Worm (Caenorhabditis elegans) whole organism, L4 larva: ENCODE measurements around the gene Y22D7AL.3.

ENCODE experiments used
- F10B5.3 ChIP-seq: sonication (generic microtip); optimal IDR thresholded peaks from 2 replicates; lab custom pipeline; 2016; ENCODE audit warnings: mild to moderate bottlenecking, missing genetic modification characterization, missing compliant biosample characterization
- T26A8.4 ChIP-seq: fragments of 200-800 bp; sonication (Bioruptor generic); IDR thresholded peaks from 2 replicates; pipeline ENCODE4 v1.3.6; 2022; ENCODE audit warnings: missing genetic modification characterization, missing compliant biosample characterization
- Y105C5A.15 ChIP-seq: fragments of 200-800 bp; sonication (Bioruptor generic); IDR thresholded peaks from 2 replicates; pipeline ENCODE4 v1.3.6; 2022; ENCODE audit warnings: missing genetic modification characterization, missing compliant biosample characterization
- Y48G9A.11 ChIP-seq: fragments of 200-800 bp; sonication (Bioruptor generic); IDR thresholded peaks from 2 replicates; pipeline ENCODE4 v1.3.6; 2022; ENCODE audit warnings: missing genetic modification reagents, missing genetic modification characterization, missing compliant biosample characterization
- Y75B8A.6 ChIP-seq: fragments of 200-800 bp; sonication (Bioruptor generic); IDR thresholded peaks from 2 replicates; pipeline ENCODE4 v1.3.6; 2022; ENCODE audit warnings: missing genetic modification reagents, missing genetic modification characterization, missing compliant biosample characterization
- ZK546.5 ChIP-seq, 2 experiments: sonication (generic microtip); optimal IDR thresholded peaks; 2 replicates each; lab custom pipeline; 2017; ENCODE audit warnings: missing biosample characterization in 2 of 2, missing genetic modification characterization in 2 of 2
- aha-1 ChIP-seq: fragments of 150-350 bp; peaks from one replicate; lab custom pipeline; 2014; ENCODE audit warnings: missing biosample characterization, missing genetic modification characterization
- ceh-28 ChIP-seq: fragments of 150-350 bp; optimal IDR thresholded peaks from 2 replicates; lab custom pipeline; 2014; ENCODE audit warnings: missing biosample characterization, missing genetic modification reagents, missing genetic modification characterization
- ceh-62 ChIP-seq: sonication (generic microtip); optimal IDR thresholded peaks from 2 replicates; lab custom pipeline; 2017; ENCODE audit warnings: missing biosample characterization, missing genetic modification characterization
- cey-2 ChIP-seq: sonication (generic microtip); optimal IDR thresholded peaks from 3 replicates; lab custom pipeline; 2017; ENCODE audit warnings: missing genetic modification characterization, mild to moderate bottlenecking, missing compliant biosample characterization, antibody characterized with exemption, borderline replicate concordance; ENCODE audit not compliant: insufficient read depth
- daf-12 ChIP-seq: fragments of 150-350 bp; optimal IDR thresholded peaks from 2 replicates; lab custom pipeline; 2014; ENCODE audit warnings: missing biosample characterization, missing genetic modification reagents, missing genetic modification characterization
- daf-16 ChIP-seq, 3 experiments: sonication (generic microtip); optimal IDR thresholded peaks; 2 replicates each; lab custom pipeline; 2016 to 2017; ENCODE audit warnings: missing genetic modification characterization in 3 of 3, missing genetic modification reagents in 3 of 3, mild to moderate bottlenecking in 2 of 3, missing compliant biosample characterization in 2 of 3, missing biosample characterization in 1 of 3, moderate library complexity in 1 of 3
- daf-8 ChIP-seq: fragments of 200-800 bp; sonication (Bioruptor generic); IDR thresholded peaks from 2 replicates; pipeline ENCODE4 v1.3.6; 2022; ENCODE audit warnings: missing genetic modification characterization, missing compliant biosample characterization
- dmd-6 ChIP-seq: fragments of 200-800 bp; sonication (Bioruptor generic); IDR thresholded peaks from 2 replicates; pipeline ENCODE4 v1.3.6; 2022; ENCODE audit warnings: missing genetic modification reagents, missing genetic modification characterization, missing compliant biosample characterization
- dmd-8 ChIP-seq: fragments of 200-800 bp; sonication (Bioruptor generic); IDR thresholded peaks from 2 replicates; pipeline ENCODE4 v1.3.6; 2022; ENCODE audit warnings: missing genetic modification characterization, missing compliant biosample characterization
- egl-27 ChIP-seq: sonication (generic microtip); optimal IDR thresholded peaks from 3 replicates; lab custom pipeline; 2017; ENCODE audit warnings: missing biosample characterization, missing genetic modification reagents, missing genetic modification characterization
- hlh-30 ChIP-seq: sonication (generic microtip); optimal IDR thresholded peaks from 2 replicates; lab custom pipeline; 2017; ENCODE audit warnings: antibody characterized with exemption, mild to moderate bottlenecking, missing genetic modification characterization, missing compliant biosample characterization; ENCODE audit not compliant: insufficient read depth
- lin-1 ChIP-seq: fragments of 200-800 bp; sonication (Bioruptor generic); IDR thresholded peaks from 2 replicates; pipeline ENCODE4 v1.3.6; 2022; ENCODE audit warnings: missing genetic modification reagents, missing genetic modification characterization, missing compliant biosample characterization
- lin-38 ChIP-seq: fragments of 200-800 bp; sonication (Bioruptor generic); IDR thresholded peaks from 2 replicates; pipeline ENCODE4 v1.3.6; 2022; ENCODE audit warnings: missing genetic modification reagents, missing genetic modification characterization, missing compliant biosample characterization
- lin-39 ChIP-seq: fragments of 150-350 bp; optimal IDR thresholded peaks from 2 replicates; lab custom pipeline; 2014; ENCODE audit warnings: missing biosample characterization, missing genetic modification reagents, missing genetic modification characterization
- lir-3 ChIP-seq: sonication (generic microtip); optimal IDR thresholded peaks from 2 replicates; lab custom pipeline; 2016; ENCODE audit warnings: mild to moderate bottlenecking, missing genetic modification characterization, missing compliant biosample characterization
- lsy-2 ChIP-seq, 2 experiments: fragments of 150-350 bp in 1 of 2; sonication (generic microtip) in 1 of 2; optimal IDR thresholded peaks; 2 replicates each; lab custom pipeline; 2014 to 2017; ENCODE audit warnings: missing biosample characterization in 2 of 2, missing genetic modification characterization in 2 of 2
- madf-5 ChIP-seq, 2 experiments: fragments of 200-800 bp; sonication (Bioruptor generic); IDR thresholded peaks; 2 replicates each; pipeline ENCODE4 v1.3.6; 2022; ENCODE audit warnings: missing compliant biosample characterization in 2 of 2, missing genetic modification characterization in 2 of 2
- madf-9 ChIP-seq: fragments of 200-800 bp; sonication (Bioruptor generic); conservative IDR thresholded peaks from 2 replicates; pipeline ENCODE4 v1.3.6; 2022; ENCODE audit warnings: missing genetic modification reagents, missing genetic modification characterization, missing compliant biosample characterization
- mdt-29 ChIP-seq: fragments of 200-800 bp; sonication (Bioruptor generic); IDR thresholded peaks from 2 replicates; pipeline ENCODE4 v1.3.6; 2022; ENCODE audit warnings: missing genetic modification reagents, missing genetic modification characterization, missing compliant biosample characterization
- mep-1 ChIP-seq: fragments of 150-350 bp; sonication (generic microtip); optimal IDR thresholded peaks from 3 replicates; lab custom pipeline; 2014; ENCODE audit warnings: missing biosample characterization, missing genetic modification characterization
- mes-2 ChIP-seq: sonication (generic microtip); optimal IDR thresholded peaks from 2 replicates; lab custom pipeline; 2016; ENCODE audit warnings: missing genotype, mild to moderate bottlenecking, missing genetic modification characterization, missing compliant biosample characterization; ENCODE audit not compliant: poor library complexity, severe bottlenecking
- mxl-3 ChIP-seq: fragments of 200-800 bp; sonication (Bioruptor generic); optimal IDR thresholded peaks from 2 replicates; lab custom pipeline; 2018; ENCODE audit warnings: mild to moderate bottlenecking, missing genetic modification characterization, missing compliant biosample characterization
- nhr-11 ChIP-seq: fragments of 150-350 bp; optimal IDR thresholded peaks from 2 replicates; lab custom pipeline; 2014; ENCODE audit warnings: missing biosample characterization, missing genetic modification characterization
- nhr-237 ChIP-seq: sonication (generic microtip); optimal IDR thresholded peaks from 2 replicates; lab custom pipeline; 2017; ENCODE audit warnings: missing biosample characterization, missing genetic modification characterization
- nhr-25 ChIP-seq: sonication (generic microtip); optimal IDR thresholded peaks from 2 replicates; lab custom pipeline; 2017; ENCODE audit warnings: missing genetic modification characterization, mild to moderate bottlenecking, missing compliant biosample characterization, antibody characterized with exemption, moderate library complexity, borderline replicate concordance; ENCODE audit not compliant: insufficient read depth
- nhr-42 ChIP-seq: fragments of 200-800 bp; sonication (Bioruptor generic); IDR thresholded peaks from 2 replicates; pipeline ENCODE4 v1.3.6; 2022; ENCODE audit warnings: missing genetic modification characterization, missing compliant biosample characterization
- nhr-48 ChIP-seq: sonication (generic microtip); optimal IDR thresholded peaks from 2 replicates; lab custom pipeline; 2016; ENCODE audit warnings: mild to moderate bottlenecking, missing genetic modification characterization, missing compliant biosample characterization
- nhr-77 ChIP-seq: fragments of 150-350 bp; optimal IDR thresholded peaks from 2 replicates; lab custom pipeline; 2014; ENCODE audit warnings: missing biosample characterization, missing genetic modification characterization
- pha-4 ChIP-seq, 2 experiments: fragments of 150-350 bp in 1 of 2; fragments of 200-800 bp in 1 of 2; sonication (Bioruptor generic) in 1 of 2; IDR thresholded peaks in 1 of 2; optimal IDR thresholded peaks in 1 of 2; 2 replicates each; pipeline versions ENCODE4 v1.3.6 to Lab custom; 2014 to 2022; ENCODE audit warnings: missing genetic modification characterization in 2 of 2, missing genetic modification reagents in 2 of 2, missing biosample characterization in 1 of 2, missing compliant biosample characterization in 1 of 2
- pqm-1 ChIP-seq: sonication (generic microtip); optimal IDR thresholded peaks from 2 replicates; lab custom pipeline; 2017; ENCODE audit warnings: missing biosample characterization, missing genetic modification characterization
- saeg-2 ChIP-seq: fragments of 200-800 bp; sonication (Bioruptor generic); IDR thresholded peaks from 2 replicates; pipeline ENCODE4 v1.3.6; 2022; ENCODE audit warnings: missing genetic modification reagents, missing genetic modification characterization, missing compliant biosample characterization
- snpc-1.2 ChIP-seq: fragments of 200-800 bp; sonication (Bioruptor generic); IDR thresholded peaks from 2 replicates; pipeline ENCODE4 v1.3.6; 2022; ENCODE audit warnings: missing genetic modification reagents, missing genetic modification characterization, missing compliant biosample characterization
- snpc-4 ChIP-seq: fragments of 150-350 bp; optimal IDR thresholded peaks from 2 replicates; lab custom pipeline; 2014; ENCODE audit warnings: missing biosample characterization, missing genetic modification characterization
- spr-3 ChIP-seq: fragments of 200-800 bp; sonication (Bioruptor generic); optimal IDR thresholded peaks from 2 replicates; lab custom pipeline; 2018; ENCODE audit warnings: mild to moderate bottlenecking, missing genetic modification characterization, missing compliant biosample characterization
- tag-97 ChIP-seq: fragments of 200-800 bp; sonication (Bioruptor generic); IDR thresholded peaks from 2 replicates; pipeline ENCODE4 v1.3.6; 2022; ENCODE audit warnings: missing genetic modification characterization, missing compliant biosample characterization
- unc-39 ChIP-seq: sonication (generic microtip); optimal IDR thresholded peaks from 2 replicates; lab custom pipeline; 2017; ENCODE audit warnings: missing biosample characterization, missing genetic modification characterization
- zip-11 ChIP-seq: fragments of 200-800 bp; sonication (Bioruptor generic); IDR thresholded peaks from 2 replicates; pipeline ENCODE4 v1.3.6; 2022; ENCODE audit warnings: missing genetic modification characterization, missing compliant biosample characterization

Gene Y22D7AL.3

DNA sequence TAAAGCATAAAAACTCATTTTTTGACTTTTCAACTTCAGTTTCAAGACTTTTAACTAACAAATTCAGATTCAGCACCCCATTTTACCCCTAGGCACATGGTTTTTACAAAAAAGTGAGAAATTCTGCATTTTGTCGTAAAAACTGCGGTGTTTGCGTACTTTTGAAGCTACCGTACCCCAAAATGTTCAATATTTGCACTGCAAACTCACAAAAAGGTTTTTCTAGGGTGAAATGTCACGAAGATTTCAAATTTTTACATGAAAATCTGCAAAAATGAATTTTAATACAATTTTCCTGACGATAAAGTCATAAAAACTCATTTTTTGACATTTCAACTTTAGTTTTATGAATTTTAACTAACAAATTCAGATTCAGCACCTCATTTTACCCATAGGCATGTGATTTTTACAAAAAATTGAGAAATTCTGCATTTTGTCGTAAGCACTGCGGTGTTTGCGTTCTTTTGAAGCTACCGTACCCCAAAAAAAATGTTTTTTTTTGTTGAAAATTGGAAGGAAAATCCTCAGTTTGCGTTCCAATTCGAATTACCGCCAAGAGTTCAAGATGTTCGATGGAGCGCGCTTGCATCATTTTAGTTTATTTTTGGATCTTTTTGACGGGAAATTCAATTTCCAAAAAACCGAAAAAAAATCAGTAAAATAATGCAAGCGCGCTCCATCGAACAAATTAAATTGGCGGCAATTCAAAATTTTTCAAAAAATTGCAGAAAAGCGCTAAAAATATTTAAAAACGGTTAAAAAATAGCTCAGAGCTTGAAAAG lies 24.8 kb upstream of the Y22D7AL.3 start (continued):
- TF ChIP-seq ZK546.5 (tag; optimal IDR thresholded peaks at IDR 0.05; lab: Kevin White, UChicago), result no peak
- TF ChIP-seq Y105C5A.15 (GFP tag; lab: Robert Waterston, UW), result peak; percentile 69; the same call in 1 of the 2 replicates
- TF ChIP-seq lin-1 (GFP tag; lab: Robert Waterston, UW), result no peak
- TF ChIP-seq tag-97 (GFP tag; lab: Robert Waterston, UW), result no peak
- TF ChIP-seq nhr-237 (tag; lab: Kevin White, UChicago), result no peak
- TF ChIP-seq madf-9 (GFP tag; lab: Robert Waterston, UW), result 0 out of 2 replicates have a peak, but pooled peaks have one; percentile 3
- TF ChIP-seq ceh-28 (tag; lab: Kevin White, UChicago), result no peak

ce11 chrIII:1618312-1618711 lies 23.0 kb upstream of the Y22D7AL.3 start:
- TF ChIP-seq unc-39 (no peak), T26A8.4 (GFP tag; lab: Robert Waterston, UW) (0 out of 2 replicates have a peak, but pooled peaks have one; percentile 15), aha-1 (peak; percentile 73)

ce11 chrIII:1618915-1619314 lies 22.3 kb upstream of the Y22D7AL.3 start, which contains the start of gene Y22D7AL.10:
Y22D7AL.10 (minus strand) TSS chrIII:1618929.
- peak; percentile 87; the same call in 1 of the 2 replicates for TF ChIP-seq Y105C5A.15 (GFP tag; lab: Robert Waterston, UW)
- TF ChIP-seq mes-2 (tag; lab: Kevin White, UChicago), result peak; percentile 96
- TF ChIP-seq dmd-6 (GFP tag; lab: Robert Waterston, UW), result peak; percentile 95
- TF ChIP-seq nhr-42, result peak; percentile 95
- TF ChIP-seq saeg-2, result peak; percentile 97
- peak in 1 of 2 experiments; percentile 87; a peak in 2 of 4 replicates for TF ChIP-seq madf-5 (GFP tag; IDR thresholded peaks at IDR 0.05; lab: Robert Waterston, UW)
- TF ChIP-seq daf-16 (GFP tag; optimal IDR thresholded peaks at IDR 0.05; lab: Kevin White, UChicago), result peak; percentile 83 to 95
- TF ChIP-seq daf-16 (tag; optimal IDR thresholded peaks at IDR 0.05; lab: Kevin White, UChicago), result peak; percentile 71
- TF ChIP-seq dmd-8 (GFP tag; lab: Robert Waterston, UW), result peak; percentile 73
- peak; percentile 76 for TF ChIP-seq lir-3 (tag; lab: Kevin White, UChicago)
- peak; percentile 91 for TF ChIP-seq snpc-1.2 (GFP tag; lab: Robert Waterston, UW)
- TF ChIP-seq lin-38 (GFP tag; lab: Robert Waterston, UW), result peak; percentile 96
- TF ChIP-seq F10B5.3 (tag; lab: Kevin White, UChicago), result peak; percentile 94
- TF ChIP-seq lin-1 (GFP tag; lab: Robert Waterston, UW), result peak; percentile 95
- peak; percentile 30 for TF ChIP-seq cey-2 (tag; lab: Kevin White, UChicago)
- no peak for TF ChIP-seq daf-8 (GFP tag; lab: Robert Waterston, UW)
- peak; percentile 82; the same call in 1 of the 2 replicates for TF ChIP-seq zip-11
- TF ChIP-seq Y75B8A.6, result peak; percentile 74; the same call in 1 of the 2 replicates
- TF ChIP-seq mxl-3, result peak; percentile 72
- peak; percentile 92 to 97 for TF ChIP-seq lsy-2 (tag; optimal IDR thresholded peaks at IDR 0.05; lab: Kevin White, UChicago)
- TF ChIP-seq ZK546.5 (tag; optimal IDR thresholded peaks at IDR 0.05; lab: Kevin White, UChicago), result peak in 1 of 2 experiments; percentile 61
- TF ChIP-seq pqm-1 (tag; lab: Kevin White, UChicago), result no peak
- TF ChIP-seq pha-4 (GFP tag; IDR thresholded peaks at IDR 0.05; lab: Robert Waterston, UW), result peak; percentile 98
- TF ChIP-seq pha-4 (tag; optimal IDR thresholded peaks at IDR 0.05; lab: Kevin White, UChicago), result no peak
- peak; percentile 95 for TF ChIP-seq Y48G9A.11 (GFP tag; lab: Robert Waterston, UW)
- peak; percentile 92 for TF ChIP-seq nhr-48
- peak; percentile 15 for TF ChIP-seq snpc-4 (tag; lab: Kevin White, UChicago)
- no peak for TF ChIP-seq ceh-62 (tag; lab: Kevin White, UChicago)
- TF ChIP-seq unc-39, result no peak
- peak; percentile 94 for TF ChIP-seq hlh-30 (tag; lab: Kevin White, UChicago)
- TF ChIP-seq spr-3 (GFP tag; lab: Kevin White, UChicago), result peak; percentile 98
- no peak for TF ChIP-seq daf-12 (tag; lab: Kevin White, UChicago)
- TF ChIP-seq nhr-77 (tag; lab: Kevin White, UChicago), result peak; percentile 90
- TF ChIP-seq mep-1 (tag; lab: Kevin White, UChicago), result peak; percentile 99
- TF ChIP-seq egl-27 (tag; lab: Kevin White, UChicago), result no peak
- TF ChIP-seq ceh-28 (tag; lab: Kevin White, UChicago), result peak; percentile 30
- TF ChIP-seq mdt-29 (GFP tag; lab: Robert Waterston, UW), result peak; percentile 96
- TF ChIP-seq nhr-11 (tag; lab: Kevin White, UChicago), result peak; percentile 93
- TF ChIP-seq lin-39 (tag; lab: Kevin White, UChicago), result peak; percentile 17
- TF ChIP-seq nhr-25 (tag; lab: Kevin White, UChicago), result peak; percentile 93
